Worm (Caenorhabditis elegans) whole organism, L2 larva: ENCODE measurements around the gene R07H5.9.
"Not testable (repeated sequence)": the region's sequence is repeated elsewhere in the genome, so short reads cannot be mapped to it uniquely, and the experiment has no call there.

ENCODE experiments used
- R02D3.7 ChIP-seq: fragments of 150-350 bp; optimal IDR thresholded peaks from 2 replicates; lab custom pipeline; 2014; ENCODE audit warnings: missing biosample characterization, missing genetic modification characterization
- ama-1 ChIP-seq: fragments of 150-350 bp; optimal IDR thresholded peaks from 2 replicates; lab custom pipeline; 2018; ENCODE audit warnings: inconsistent platforms
- blmp-1 ChIP-seq: sonication (generic microtip); optimal IDR thresholded peaks from 2 replicates; lab custom pipeline; 2017; ENCODE audit warnings: missing genetic modification characterization, mild to moderate bottlenecking, missing compliant biosample characterization, antibody characterized with exemption, moderate library complexity; ENCODE audit not compliant: insufficient read depth
- ceh-82 ChIP-seq: fragments of 150-350 bp; optimal IDR thresholded peaks from 2 replicates; lab custom pipeline; 2014; ENCODE audit warnings: missing biosample characterization, missing genetic modification characterization
- lin-11 ChIP-seq: fragments of 150-350 bp; sonication (generic microtip); optimal IDR thresholded peaks from 2 replicates; lab custom pipeline; 2014; ENCODE audit warnings: missing biosample characterization, missing genetic modification characterization, inconsistent platforms, mixed read lengths
- lin-39 ChIP-seq: fragments of 150-350 bp; optimal IDR thresholded peaks from 2 replicates; lab custom pipeline; 2014; ENCODE audit warnings: missing biosample characterization, missing genetic modification reagents, missing genetic modification characterization
- lsy-2 ChIP-seq, 2 experiments: fragments of 150-350 bp in 1 of 2; sonication (generic microtip) in 1 of 2; optimal IDR thresholded peaks; 2 replicates each; lab custom pipeline; 2014 to 2017; ENCODE audit warnings: missing biosample characterization in 2 of 2, missing genetic modification characterization in 2 of 2
- skn-1 ChIP-seq: sonication (generic microtip); optimal IDR thresholded peaks from 2 replicates; lab custom pipeline; 2017; ENCODE audit warnings: missing biosample characterization, missing genetic modification characterization
- unc-62 ChIP-seq: fragments of 150-350 bp; optimal IDR thresholded peaks from 2 replicates; lab custom pipeline; 2014; ENCODE audit warnings: missing biosample characterization, missing genetic modification reagents, missing genetic modification characterization
- ztf-11 ChIP-seq: sonication (generic microtip); optimal IDR thresholded peaks from 2 replicates; lab custom pipeline; 2017; ENCODE audit warnings: missing biosample characterization, missing genetic modification characterization
- ztf-4 ChIP-seq: fragments of 150-350 bp; optimal IDR thresholded peaks from 2 replicates; lab custom pipeline; 2014; ENCODE audit warnings: missing biosample characterization, missing genetic modification characterization

- not testable (repeated sequence) for TF ChIP-seq lsy-2 (tag; optimal IDR thresholded peaks at IDR 0.05; lab: Kevin White, UChicago); ama-1; lin-11; ztf-4 (tag; lab: Kevin White, UChicago); ztf-11 (tag; lab: Kevin White, UChicago); unc-62 (GFP tag; lab: Kevin White, UChicago); lin-39; R02D3.7 (tag; lab: Kevin White, UChicago); blmp-1; skn-1 (tag; lab: Kevin White, UChicago); ceh-82
Measured at ce11 chrIV:11198983-11199382, 8.3 kb upstream of the R07H5.9 start, which contains the start of gene R07H5.16.
